Fruit fly (Drosophila melanogaster) whole organism, embryonic: ENCODE data around the gene CG1986.
A peak's percentile ranks its signal among the peaks of the same experiment; 100 is the strongest.

Experiments
- B-H2 ChIP-seq: fragments of 200-800 bp; sonication (Bioruptor generic); optimal IDR thresholded peaks from 2 replicates; lab custom pipeline; 2018; ENCODE audit warnings: missing biosample characterization, mild to moderate bottlenecking, missing genetic modification characterization
- BEAF-32 ChIP-seq: fragments of 200-800 bp; sonication (Bioruptor generic); optimal IDR thresholded peaks from 3 replicates; lab custom pipeline; 2017; ENCODE audit warnings: missing biosample characterization, missing genetic modification characterization, mild to moderate bottlenecking, moderate library complexity, missing genetic modification reagents
- C15 ChIP-seq: fragments of 200-800 bp; sonication (Bioruptor generic); IDR thresholded peaks from 3 replicates; pipeline ENCODE4 v1.3.6; 2022; ENCODE audit warnings: missing biosample characterization, missing genetic modification characterization
- CG10565 ChIP-seq: fragments of 200-800 bp; sonication (Bioruptor generic); optimal IDR thresholded peaks from 3 replicates; lab custom pipeline; 2016; ENCODE audit warnings: missing biosample characterization, mild to moderate bottlenecking, missing genetic modification characterization
- CG10654 ChIP-seq: fragments of 200-800 bp; sonication (Bioruptor generic); optimal IDR thresholded peaks from 2 replicates; lab custom pipeline; 2016; ENCODE audit warnings: missing biosample characterization, missing genetic modification characterization
- CG11504 ChIP-seq: fragments of 200-800 bp; sonication (Bioruptor generic); optimal IDR thresholded peaks from 3 replicates; lab custom pipeline; 2019; ENCODE audit warnings: missing biosample characterization, mild to moderate bottlenecking, missing genetic modification characterization, moderate library complexity
- CG11723 ChIP-seq: fragments of 200-800 bp; sonication (Bioruptor generic); optimal IDR thresholded peaks from 2 replicates; lab custom pipeline; 2017; ENCODE audit warnings: missing biosample characterization, mild to moderate bottlenecking, missing genetic modification characterization
- CG13424 ChIP-seq: fragments of 200-800 bp; sonication (Bioruptor generic); optimal IDR thresholded peaks from 2 replicates; lab custom pipeline; 2019; ENCODE audit warnings: missing biosample characterization, mild to moderate bottlenecking, missing genetic modification characterization, moderate library complexity
- CG14441 ChIP-seq: fragments of 200-800 bp; sonication (Bioruptor generic); IDR thresholded peaks from 2 replicates; pipeline ENCODE4 v1.3.6; 2022; ENCODE audit warnings: missing biosample characterization, missing genetic modification characterization
- CG15601 ChIP-seq: fragments of 200-800 bp; sonication (Bioruptor generic); optimal IDR thresholded peaks from 3 replicates; lab custom pipeline; 2019; ENCODE audit warnings: missing biosample characterization, mild to moderate bottlenecking, missing genetic modification characterization, moderate library complexity
- CG1603 ChIP-seq: fragments of 200-800 bp; sonication (Bioruptor generic); optimal IDR thresholded peaks from 2 replicates; lab custom pipeline; 2019; ENCODE audit warnings: missing biosample characterization, mild to moderate bottlenecking, missing genetic modification characterization, moderate library complexity
- CG17385 ChIP-seq: fragments of 200-800 bp; sonication (Bioruptor generic); optimal IDR thresholded peaks from 3 replicates; lab custom pipeline; 2018; ENCODE audit warnings: missing biosample characterization, mild to moderate bottlenecking, missing genetic modification characterization
- CG17912 ChIP-seq: fragments of 200-800 bp; sonication (Bioruptor generic); optimal IDR thresholded peaks from 2 replicates; lab custom pipeline; 2018; ENCODE audit warnings: missing biosample characterization, mild to moderate bottlenecking, missing genetic modification characterization
- CG18619 ChIP-seq: fragments of 200-800 bp; sonication (Bioruptor generic); optimal IDR thresholded peaks from 3 replicates; lab custom pipeline; 2017; ENCODE audit warnings: missing biosample characterization, mild to moderate bottlenecking, missing genetic modification characterization
- CG2129 ChIP-seq: fragments of 200-800 bp; sonication (Bioruptor generic); IDR thresholded peaks from 2 replicates; pipeline ENCODE4 v1.3.6; 2022; ENCODE audit warnings: missing biosample characterization, missing genetic modification characterization; ENCODE audit not compliant: partially characterized antibody
- CG2875 ChIP-seq: fragments of 200-800 bp; sonication (Bioruptor generic); optimal IDR thresholded peaks from 2 replicates; lab custom pipeline; 2017; ENCODE audit warnings: missing biosample characterization, mild to moderate bottlenecking, missing genetic modification characterization, missing genetic modification reagents
- CG31441 ChIP-seq: fragments of 200-800 bp; sonication (Bioruptor generic); IDR thresholded peaks from 2 replicates; pipeline ENCODE4 v1.3.6; 2022; ENCODE audit warnings: missing biosample characterization, missing genetic modification characterization
- CG3847 ChIP-seq: fragments of 200-800 bp; sonication (Bioruptor generic); IDR thresholded peaks from 2 replicates; pipeline ENCODE4 v1.3.6; 2022; ENCODE audit warnings: missing biosample characterization, missing genetic modification characterization
- CG4360 ChIP-seq: fragments of 200-800 bp; sonication (Bioruptor generic); IDR thresholded peaks from 2 replicates; pipeline ENCODE4 v1.3.6; 2022; ENCODE audit warnings: missing biosample characterization, missing genetic modification characterization
- CG4617 ChIP-seq: fragments of 200-800 bp; sonication (Bioruptor generic); optimal IDR thresholded peaks from 3 replicates; lab custom pipeline; 2016; ENCODE audit warnings: missing biosample characterization, missing genetic modification characterization, borderline replicate concordance
- CG5180 ChIP-seq: fragments of 200-800 bp; sonication (Bioruptor generic); optimal IDR thresholded peaks from 3 replicates; lab custom pipeline; 2017; ENCODE audit warnings: missing biosample characterization, missing genetic modification characterization, mild to moderate bottlenecking, moderate library complexity, missing genetic modification reagents
- CG8924 ChIP-seq: fragments of 200-800 bp; optimal IDR thresholded peaks from 3 replicates; lab custom pipeline; 2019; ENCODE audit warnings: missing biosample characterization, mild to moderate bottlenecking, missing genetic modification characterization, moderate library complexity
- CG9609 ChIP-seq: fragments of 200-800 bp; sonication (Bioruptor generic); optimal IDR thresholded peaks from 3 replicates; lab custom pipeline; 2016; ENCODE audit warnings: missing biosample characterization, missing genetic modification characterization
- D19A ChIP-seq: fragments of 200-800 bp; optimal IDR thresholded peaks from 3 replicates; lab custom pipeline; 2019; ENCODE audit warnings: missing biosample characterization, mild to moderate bottlenecking, missing genetic modification characterization, moderate library complexity
- Fer2 ChIP-seq: fragments of 200-800 bp; sonication (Bioruptor generic); optimal IDR thresholded peaks from 2 replicates; lab custom pipeline; 2018; ENCODE audit warnings: missing biosample characterization, mild to moderate bottlenecking, missing genetic modification characterization, moderate library complexity
- Hmr ChIP-seq: fragments of 200-800 bp; sonication (Bioruptor generic); optimal IDR thresholded peaks from 3 replicates; lab custom pipeline; 2017; ENCODE audit warnings: mild to moderate bottlenecking, missing biosample characterization, missing genetic modification reagents, missing genetic modification characterization
- Hr51 ChIP-seq, 2 experiments: fragments of 200-800 bp; sonication (Bioruptor generic); optimal IDR thresholded peaks; 2 replicates in 1 of 2; 3 replicates in 1 of 2; lab custom pipeline; 2016 to 2018; ENCODE audit warnings: missing biosample characterization in 2 of 2, missing genetic modification characterization in 2 of 2, mild to moderate bottlenecking in 1 of 2, moderate library complexity in 1 of 2
- Spps ChIP-seq: fragments of 200-800 bp; sonication (Bioruptor generic); optimal IDR thresholded peaks from 2 replicates; lab custom pipeline; 2018; ENCODE audit warnings: missing biosample characterization, mild to moderate bottlenecking, missing genetic modification characterization
- Xbp1 ChIP-seq: fragments of 200-800 bp; sonication (Bioruptor generic); optimal IDR thresholded peaks from 3 replicates; lab custom pipeline; 2016; ENCODE audit warnings: missing biosample characterization, mild to moderate bottlenecking, missing genetic modification characterization
- cas ChIP-seq: fragments of 200-800 bp; sonication (Bioruptor generic); IDR thresholded peaks from 2 replicates; pipeline ENCODE4 v1.3.6; 2022; ENCODE audit warnings: missing biosample characterization, missing genetic modification characterization
- chinmo ChIP-seq: fragments of 200-800 bp; sonication (Bioruptor generic); IDR thresholded peaks from 4 replicates; pipeline ENCODE4 v1.3.6; 2022; ENCODE audit warnings: missing biosample characterization, missing genetic modification characterization; ENCODE audit not compliant: partially characterized antibody
- ci ChIP-seq: fragments of 200-800 bp; sonication (Bioruptor generic); IDR thresholded peaks from 3 replicates; pipeline ENCODE4 v1.3.6; 2022; ENCODE audit warnings: missing biosample characterization, missing genetic modification characterization
- dysf ChIP-seq: fragments of 200-800 bp; sonication (Bioruptor generic); IDR thresholded peaks from 3 replicates; pipeline ENCODE4 v1.3.6; 2022; ENCODE audit warnings: missing biosample characterization, missing genetic modification characterization
- fd96Cb ChIP-seq: fragments of 200-800 bp; sonication (Bioruptor generic); optimal IDR thresholded peaks from 2 replicates; lab custom pipeline; 2018; ENCODE audit warnings: missing biosample characterization, mild to moderate bottlenecking, missing genetic modification characterization, moderate library complexity
- gce ChIP-seq: fragments of 200-800 bp; sonication (Bioruptor generic); IDR thresholded peaks from 3 replicates; pipeline ENCODE4 v1.3.6; 2022; ENCODE audit warnings: missing biosample characterization, missing genetic modification characterization
- gcm2 ChIP-seq: fragments of 200-800 bp; sonication (Bioruptor generic); optimal IDR thresholded peaks from 2 replicates; lab custom pipeline; 2016; ENCODE audit warnings: missing biosample characterization, missing genetic modification characterization
- gsb ChIP-seq: fragments of 200-800 bp; sonication (Bioruptor generic); IDR thresholded peaks from 2 replicates; pipeline ENCODE4 v1.3.6; 2022; ENCODE audit warnings: missing biosample characterization, missing genetic modification characterization
- hb ChIP-seq: fragments of 200-800 bp; sonication (Bioruptor generic); IDR thresholded peaks from 3 replicates; pipeline ENCODE4 v1.3.6; 2022; ENCODE audit warnings: missing biosample characterization, missing genetic modification characterization; ENCODE audit not compliant: partially characterized antibody
- ind ChIP-seq: fragments of 200-800 bp; sonication (Bioruptor generic); optimal IDR thresholded peaks from 3 replicates; lab custom pipeline; 2016; ENCODE audit warnings: missing biosample characterization, missing genetic modification characterization
- nau ChIP-seq: fragments of 200-800 bp; sonication (Bioruptor generic); optimal IDR thresholded peaks from 3 replicates; lab custom pipeline; 2017; ENCODE audit warnings: missing biosample characterization, mild to moderate bottlenecking, missing genetic modification characterization, missing genetic modification reagents
- run ChIP-seq: fragments of 200-800 bp; sonication (Bioruptor generic); optimal IDR thresholded peaks from 3 replicates; lab custom pipeline; 2018; ENCODE audit warnings: missing biosample characterization, mild to moderate bottlenecking, missing genetic modification characterization
- sens-2 ChIP-seq: fragments of 200-800 bp; sonication (Bioruptor generic); IDR thresholded peaks from 2 replicates; pipeline ENCODE4 v1.3.6; 2022; ENCODE audit warnings: missing biosample characterization, missing genetic modification characterization
- sima ChIP-seq: fragments of 200-800 bp; sonication (Bioruptor generic); optimal IDR thresholded peaks from 2 replicates; lab custom pipeline; 2016; ENCODE audit warnings: missing biosample characterization, missing genetic modification characterization
- so ChIP-seq: fragments of 200-800 bp; sonication (Bioruptor generic); IDR thresholded peaks from 3 replicates; pipeline ENCODE4 v1.3.6; 2022; ENCODE audit warnings: missing biosample characterization, missing genetic modification characterization
- sqz ChIP-seq: fragments of 200-800 bp; sonication (Bioruptor generic); optimal IDR thresholded peaks from 3 replicates; lab custom pipeline; 2018; ENCODE audit warnings: missing biosample characterization, mild to moderate bottlenecking, missing genetic modification characterization
- tap ChIP-seq: fragments of 200-800 bp; optimal IDR thresholded peaks from 3 replicates; lab custom pipeline; 2019; ENCODE audit warnings: missing biosample characterization, mild to moderate bottlenecking, missing genetic modification characterization, moderate library complexity
- tio ChIP-seq: fragments of 200-800 bp; sonication (Bioruptor generic); optimal IDR thresholded peaks from 2 replicates; lab custom pipeline; 2017; ENCODE audit warnings: missing biosample characterization, missing genetic modification characterization, inconsistent platforms
- trem ChIP-seq: fragments of 200-800 bp; optimal IDR thresholded peaks from 3 replicates; lab custom pipeline; 2019; ENCODE audit warnings: missing biosample characterization, mild to moderate bottlenecking, missing genetic modification characterization, moderate library complexity
- ttk ChIP-seq: fragments of 200-800 bp; sonication (Bioruptor generic); IDR thresholded peaks from 2 replicates; pipeline ENCODE4 v2.1.2; 2022; ENCODE audit warnings: missing biosample characterization, missing genetic modification characterization

CG1986 gene

dm6 chrX:9899535-9900179, 11.3 kb downstream of the CG1986 start, which contains the start of gene CG15249 (continued):
- TF ChIP-seq CG9609 (GFP tag; lab: Kevin White, UChicago), result no peak
- no peak for TF ChIP-seq CG1603
- no peak for TF ChIP-seq chinmo
- TF ChIP-seq CG4360 (GFP tag; lab: Robert Waterston, UW), result no peak
- peak; percentile 81 for TF ChIP-seq CG13424
- TF ChIP-seq run (tag; lab: Kevin White, UChicago), result peak; percentile 58
- TF ChIP-seq Hr51 (GFP tag; optimal IDR thresholded peaks at IDR 0.05; lab: Kevin White, UChicago), result peak in 1 of 2 experiments; percentile 82
- peak; percentile 67 for TF ChIP-seq D19A (tag; lab: Kevin White, UChicago)
- no peak for TF ChIP-seq ci (GFP tag; lab: Robert Waterston, UW)
- peak; percentile 24 for TF ChIP-seq sqz
- peak; percentile 51; the same call in 1 of the 3 replicates for TF ChIP-seq dysf (GFP tag; lab: Robert Waterston, UW)
- TF ChIP-seq tio (GFP tag; lab: Kevin White, UChicago), result no peak
- peak; percentile 26 for TF ChIP-seq Hmr
- no peak for TF ChIP-seq sima (GFP tag; lab: Kevin White, UChicago)
- no peak for TF ChIP-seq CG14441 (GFP tag; lab: Robert Waterston, UW)
- peak; percentile 23 for TF ChIP-seq ind (GFP tag; lab: Kevin White, UChicago)
- TF ChIP-seq CG2875 (GFP tag; lab: Kevin White, UChicago), result peak; percentile 27
- TF ChIP-seq CG4617 (GFP tag; lab: Kevin White, UChicago), result no peak
- peak; percentile 35 for TF ChIP-seq Spps (tag; lab: Kevin White, UChicago)
- peak; percentile 56 for TF ChIP-seq fd96Cb (tag; lab: Kevin White, UChicago)
- TF ChIP-seq BEAF-32 (GFP tag; lab: Kevin White, UChicago), result no peak
- TF ChIP-seq CG10654, result peak; percentile 2
- TF ChIP-seq ttk (GFP tag; lab: Robert Waterston, UW), result 0 out of 2 replicates have a peak, but pooled peaks have one; percentile 32
- peak; percentile 74 for TF ChIP-seq CG8924 (tag; lab: Kevin White, UChicago)
- peak; percentile 49; the same call in 1 of the 3 replicates for TF ChIP-seq so
- no peak for TF ChIP-seq CG10565
- TF ChIP-seq tap (tag; lab: Kevin White, UChicago), result peak; percentile 50
- TF ChIP-seq sens-2, result no peak
- peak; percentile 4 for TF ChIP-seq trem
- no peak for TF ChIP-seq CG2129
- TF ChIP-seq CG31441 (GFP tag; lab: Robert Waterston, UW), result peak; percentile 76
- TF ChIP-seq CG11723 (GFP tag; lab: Kevin White, UChicago), result no peak
- TF ChIP-seq CG5180 (GFP tag; lab: Kevin White, UChicago), result peak; percentile 32
- TF ChIP-seq CG15601 (tag; lab: Kevin White, UChicago), result peak; percentile 55
- TF ChIP-seq gsb (GFP tag; lab: Robert Waterston, UW), result no peak
- no peak for TF ChIP-seq gce (GFP tag; lab: Robert Waterston, UW)
- no peak for TF ChIP-seq gcm2 (GFP tag; lab: Kevin White, UChicago)
- peak; percentile 47 for TF ChIP-seq CG17385 (GFP tag; lab: Kevin White, UChicago)
- TF ChIP-seq CG3847 (GFP tag; lab: Robert Waterston, UW), result no peak
- no peak for TF ChIP-seq nau (GFP tag; lab: Kevin White, UChicago)
- peak; percentile 21 for TF ChIP-seq Xbp1 (GFP tag; lab: Kevin White, UChicago)
- TF ChIP-seq CG17912 (GFP tag; lab: Kevin White, UChicago), result no peak
- no peak for TF ChIP-seq C15 (GFP tag; lab: Robert Waterston, UW)
- TF ChIP-seq cas (GFP tag; lab: Robert Waterston, UW), result no peak
- no peak for TF ChIP-seq B-H2 (GFP tag; lab: Kevin White, UChicago)
- no peak for TF ChIP-seq hb (GFP tag; lab: Robert Waterston, UW)
- TF ChIP-seq CG11504 (tag; lab: Kevin White, UChicago), result peak; percentile 75
- TF ChIP-seq CG18619 (GFP tag; lab: Kevin White, UChicago), result peak; percentile 48
- no peak for TF ChIP-seq Fer2
